Worm (Caenorhabditis elegans): ENCODE data around the gene syx-4.
A peak's percentile ranks its signal among the peaks of the same experiment; 100 is the strongest.

syx-4 gene

DNA sequence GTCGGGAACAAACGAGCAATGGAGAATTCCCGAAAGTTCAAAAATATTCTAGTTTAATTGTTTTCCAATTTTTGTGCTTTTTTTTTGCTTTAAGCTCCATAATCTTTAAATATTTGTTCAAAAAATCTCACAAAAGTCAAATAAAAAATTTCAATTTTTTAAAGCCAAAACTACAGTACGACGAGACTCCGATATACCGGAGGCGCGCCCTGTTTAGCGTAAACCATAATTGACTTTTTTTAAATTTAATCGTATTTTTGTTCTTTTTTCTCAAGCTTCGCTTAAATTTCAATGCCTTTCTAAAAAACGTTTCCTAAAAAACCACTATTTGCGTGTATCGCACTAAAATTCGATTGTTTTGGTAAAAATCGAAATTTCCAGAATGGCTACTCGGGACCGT, at the start of gene syx-4:
Gene syx-4, plus strand, starts transcription at position 382 of the 400 bp plus-strand sequence.
- no peak for TF ChIP-seq W03F9.2 (tag; optimal IDR thresholded peaks at IDR 0.05)
- no peak for TF ChIP-seq dao-5 (tag; optimal IDR thresholded peaks at IDR 0.05)
- TF ChIP-seq him-1 (tag; optimal IDR thresholded peaks at IDR 0.05), result no peak

DNA sequence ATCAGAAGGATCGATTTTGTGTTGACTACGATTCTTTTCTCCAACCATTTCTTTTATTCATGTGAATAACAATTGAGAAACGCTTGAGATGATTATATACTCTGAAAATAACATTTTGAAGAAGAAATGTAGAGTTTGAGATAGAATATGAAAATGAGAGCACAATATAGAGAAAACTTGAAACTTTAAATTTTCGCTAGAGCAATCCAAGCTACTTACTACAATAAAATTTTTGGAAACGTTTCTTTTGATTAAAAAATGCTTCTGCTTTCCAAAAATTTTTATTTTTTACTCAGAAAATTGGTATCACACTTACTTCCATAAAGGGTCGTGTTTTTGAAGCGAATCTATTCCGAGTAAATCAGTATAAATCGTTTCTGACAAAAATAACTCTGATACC, 36.1 kb upstream of the syx-4 start, which contains the start of gene M116.5:
Gene M116.5, minus strand, starts transcription at position 101 of the 400 bp plus-strand sequence.
- no peak for TF ChIP-seq him-1 (tag; optimal IDR thresholded peaks at IDR 0.05)
- no peak for TF ChIP-seq dao-5 (tag; optimal IDR thresholded peaks at IDR 0.05)
- no peak for TF ChIP-seq W03F9.2 (tag; optimal IDR thresholded peaks at IDR 0.05)

DNA sequence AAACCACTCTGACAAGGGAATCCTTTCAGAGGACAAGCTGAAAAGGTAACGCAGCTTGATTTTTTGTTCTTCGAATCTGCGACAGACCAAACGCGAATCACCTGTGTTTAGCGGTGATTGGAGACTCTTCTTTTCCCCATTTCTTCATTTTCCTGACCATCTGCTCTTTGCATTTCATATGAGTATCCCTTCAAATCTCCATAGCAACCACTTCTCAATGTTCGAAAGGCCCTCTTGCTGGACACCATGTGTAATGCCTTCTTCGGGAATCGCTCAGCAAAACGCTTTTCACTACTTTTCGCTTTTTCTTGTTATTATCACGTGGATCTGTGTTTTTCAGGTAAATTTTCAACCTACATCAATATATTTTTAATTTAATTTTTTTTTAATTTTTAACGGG, 30.5 kb upstream of the syx-4 start, which contains the start of the genes T26A8.3 and tmem-231:
Gene T26A8.3, minus strand, starts transcription at position 101 of the 400 bp plus-strand sequence.
Gene tmem-231, plus strand, starts transcription at position 249 of the 400 bp plus-strand sequence.
- no peak for TF ChIP-seq him-1 (tag; optimal IDR thresholded peaks at IDR 0.05)
- no peak for TF ChIP-seq dao-5 (tag; optimal IDR thresholded peaks at IDR 0.05)

DNA sequence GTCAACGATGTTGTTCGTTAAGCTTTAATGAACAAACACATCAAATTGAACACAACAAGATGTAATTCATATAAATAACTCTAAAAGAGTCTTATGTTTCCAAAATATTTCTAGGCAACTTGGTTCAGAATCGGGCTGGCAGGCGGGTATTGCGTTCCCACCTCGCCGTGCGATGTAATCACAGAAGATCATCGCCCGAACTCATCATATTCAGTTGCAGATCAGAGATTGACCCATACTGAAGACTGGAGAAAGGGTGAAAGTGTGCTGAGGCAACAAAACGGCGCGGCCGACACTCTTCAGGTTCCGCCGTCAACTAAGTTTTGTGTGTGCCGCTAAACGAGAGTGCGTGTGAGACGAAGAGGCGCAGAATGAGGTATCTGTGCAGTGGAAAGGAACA, 28.6 kb upstream of the syx-4 start:
- TF ChIP-seq dao-5 (tag; optimal IDR thresholded peaks at IDR 0.05) (no peak), W03F9.2 (tag; optimal IDR thresholded peaks at IDR 0.05) (peak; percentile 79), him-1 (tag; optimal IDR thresholded peaks at IDR 0.05) (peak; percentile 89)

DNA sequence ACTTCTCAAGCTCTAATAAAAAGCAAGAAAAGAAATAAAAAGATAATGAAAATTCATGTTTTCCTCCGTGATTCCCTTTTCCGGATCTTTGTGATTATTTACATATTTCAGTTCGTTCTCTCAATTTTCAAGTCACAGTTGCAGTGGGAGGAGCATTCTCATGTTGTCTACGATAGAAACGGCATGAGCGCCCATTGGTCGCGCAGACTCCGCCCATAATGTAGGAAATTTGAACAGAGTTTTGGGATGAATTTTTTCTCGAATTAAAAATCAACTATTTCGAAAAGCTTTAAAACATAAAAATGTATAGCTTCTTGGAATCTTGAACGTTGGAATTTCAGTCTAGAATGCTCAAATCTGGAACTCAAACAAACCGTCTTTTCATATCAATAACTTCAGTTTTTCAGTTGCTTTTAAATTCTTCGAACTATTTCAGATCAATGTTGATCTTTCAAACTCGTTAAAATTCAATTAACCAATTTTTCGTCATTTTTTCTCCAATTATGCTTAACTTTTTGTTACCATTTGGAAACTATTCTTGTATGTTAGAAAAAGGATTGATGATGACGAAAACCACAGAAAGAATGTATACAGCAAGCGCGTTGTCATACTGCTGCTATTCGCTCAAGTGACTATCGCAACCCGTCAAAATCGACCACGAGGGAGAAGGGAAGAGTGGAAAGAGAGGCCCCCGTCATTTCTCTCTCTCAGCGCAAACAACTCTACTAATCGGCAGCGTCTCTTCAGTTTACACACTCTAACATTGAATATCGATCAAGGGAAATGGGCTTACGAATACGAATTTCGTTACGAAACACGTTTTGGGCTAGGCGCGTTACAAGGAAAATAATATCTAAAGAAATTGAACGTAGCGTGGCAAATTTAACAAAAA, 25.3 kb upstream of the syx-4 start:
- TF ChIP-seq W03F9.2 (tag; optimal IDR thresholded peaks at IDR 0.05) (peak; percentile 3), dao-5 (tag; optimal IDR thresholded peaks at IDR 0.05) (no peak), him-1 (tag; optimal IDR thresholded peaks at IDR 0.05) (peak; percentile 33)

DNA sequence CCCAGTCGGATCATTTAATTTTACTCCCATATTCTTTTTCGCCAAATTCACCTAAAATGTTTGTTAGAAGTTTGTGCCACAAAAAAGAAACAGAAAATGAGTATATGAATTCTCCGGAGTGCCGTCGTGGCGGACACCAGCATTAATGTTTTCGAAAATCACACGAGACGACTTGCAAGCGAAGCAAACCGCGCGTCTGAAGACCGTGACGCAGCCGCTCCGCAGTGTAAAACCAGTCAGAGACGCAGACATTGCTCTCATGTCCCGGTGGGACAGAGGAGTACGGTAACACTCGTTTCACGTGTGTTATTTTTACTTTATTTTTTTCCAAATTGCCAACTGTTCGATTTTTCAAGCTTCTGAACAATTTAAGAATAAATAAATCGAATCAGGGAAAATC, 24.4 kb upstream of the syx-4 start, which contains the start of the genes T26A8.4 and pdtf-1:
Gene T26A8.4, minus strand, starts transcription at position 185 of the 400 bp plus-strand sequence.
Gene pdtf-1, plus strand, starts transcription at position 330 of the 400 bp plus-strand sequence.
- TF ChIP-seq W03F9.2 (tag; optimal IDR thresholded peaks at IDR 0.05) (peak; percentile 87), him-1 (tag; optimal IDR thresholded peaks at IDR 0.05) (peak; percentile 42), dao-5 (tag; optimal IDR thresholded peaks at IDR 0.05) (no peak)

DNA sequence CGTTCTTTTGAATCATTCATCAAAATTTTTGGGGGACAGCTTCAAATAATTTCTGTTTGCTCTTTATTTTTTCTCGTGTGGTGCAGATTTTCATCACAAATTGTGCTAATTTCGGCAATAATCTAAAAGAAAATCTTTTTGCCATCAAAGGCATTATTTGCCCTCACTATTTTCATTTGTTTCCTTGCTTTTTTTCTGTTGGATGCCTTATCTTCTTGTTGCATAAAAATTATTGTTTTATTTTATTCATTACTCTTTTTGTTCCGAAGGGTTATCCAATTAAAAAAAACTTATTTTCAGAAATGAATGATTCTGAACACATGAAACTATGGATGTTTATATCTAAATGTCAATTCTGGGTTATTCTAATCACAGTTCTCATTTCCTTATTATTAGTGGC, 10.2 kb upstream of the syx-4 start, which contains the start of gene T01B11.1:
Gene T01B11.1, plus strand, starts transcription at position 301 of the 400 bp plus-strand sequence.
- no peak for TF ChIP-seq dao-5 (tag; optimal IDR thresholded peaks at IDR 0.05)
- no peak for TF ChIP-seq W03F9.2 (tag; optimal IDR thresholded peaks at IDR 0.05)
- TF ChIP-seq him-1 (tag; optimal IDR thresholded peaks at IDR 0.05), result no peak

DNA sequence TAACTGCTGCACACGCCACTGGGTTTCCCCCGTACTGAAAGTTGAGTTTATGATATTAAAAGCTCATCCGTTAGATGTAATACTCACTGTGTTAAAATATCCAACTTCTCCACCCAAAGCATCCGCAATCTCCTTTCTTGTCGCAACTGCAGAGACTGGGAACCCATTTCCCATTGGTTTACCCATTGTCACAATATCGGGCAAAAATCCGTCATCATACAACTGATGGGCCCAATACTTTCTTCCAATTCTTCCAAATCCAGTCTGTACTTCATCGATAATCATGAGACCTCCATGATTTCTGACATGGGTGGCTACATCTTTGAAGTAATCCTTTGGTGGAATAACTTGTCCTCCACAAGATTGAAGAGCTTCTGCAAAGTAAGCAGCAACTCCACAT, 7.2 kb upstream of the syx-4 start:
- TF ChIP-seq him-1 (tag; optimal IDR thresholded peaks at IDR 0.05), result no peak
- TF ChIP-seq W03F9.2 (tag; optimal IDR thresholded peaks at IDR 0.05), result no peak
- TF ChIP-seq dao-5 (tag; optimal IDR thresholded peaks at IDR 0.05), result no peak

DNA sequence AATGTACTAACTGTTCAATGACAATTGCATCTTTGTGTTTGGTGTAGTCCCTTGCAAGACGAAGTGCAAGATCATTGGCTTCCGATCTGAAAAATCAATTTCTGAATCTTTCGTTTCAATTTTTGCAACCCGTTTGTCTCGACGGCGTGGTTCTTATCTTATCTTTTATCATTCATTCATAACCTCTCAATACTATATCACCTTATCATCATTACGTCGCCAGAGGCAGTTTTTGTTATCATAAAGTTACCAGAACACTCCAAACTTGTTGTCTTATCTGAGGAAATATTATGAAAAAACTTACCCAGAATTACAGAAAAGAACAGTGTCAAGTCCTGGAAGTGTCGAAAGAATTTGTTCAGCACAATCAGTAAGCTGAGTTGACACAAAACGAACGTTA, 6.5 kb upstream of the syx-4 start:
- TF ChIP-seq him-1 (tag; optimal IDR thresholded peaks at IDR 0.05) (no peak), W03F9.2 (tag; optimal IDR thresholded peaks at IDR 0.05) (no peak), dao-5 (tag; optimal IDR thresholded peaks at IDR 0.05) (no peak)

DNA sequence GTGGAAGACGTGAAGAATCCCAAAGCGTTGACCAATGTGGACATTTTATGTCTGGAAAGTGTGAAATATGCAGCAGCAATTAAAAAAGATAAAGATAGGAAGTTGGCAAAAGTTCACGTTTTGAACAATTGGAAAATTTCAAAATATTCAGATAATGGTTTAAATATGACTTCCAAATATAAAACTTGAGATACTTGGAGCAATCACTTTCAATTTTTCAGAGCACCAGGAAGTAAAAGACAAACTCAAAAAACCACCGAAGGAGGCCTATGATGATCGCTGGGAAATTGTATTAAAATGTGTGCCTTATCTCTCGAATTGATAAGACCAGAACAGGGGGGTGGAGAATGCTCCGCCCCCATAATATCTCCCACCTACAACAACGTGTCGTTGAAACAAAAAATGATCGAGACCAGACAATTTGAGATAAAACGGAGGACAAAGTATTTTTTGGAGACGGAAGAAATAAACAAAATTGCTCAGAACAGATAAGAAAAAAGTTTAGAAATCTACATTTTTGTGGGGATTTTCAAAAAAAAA, 5.3 kb upstream of the syx-4 start, which contains the start of gene eppl-1:
Gene eppl-1, minus strand, starts transcription at position 51 of the 540 bp plus-strand sequence.
- TF ChIP-seq him-1 (tag; optimal IDR thresholded peaks at IDR 0.05) (no peak), W03F9.2 (tag; optimal IDR thresholded peaks at IDR 0.05) (no peak), dao-5 (tag; optimal IDR thresholded peaks at IDR 0.05) (no peak)

DNA sequence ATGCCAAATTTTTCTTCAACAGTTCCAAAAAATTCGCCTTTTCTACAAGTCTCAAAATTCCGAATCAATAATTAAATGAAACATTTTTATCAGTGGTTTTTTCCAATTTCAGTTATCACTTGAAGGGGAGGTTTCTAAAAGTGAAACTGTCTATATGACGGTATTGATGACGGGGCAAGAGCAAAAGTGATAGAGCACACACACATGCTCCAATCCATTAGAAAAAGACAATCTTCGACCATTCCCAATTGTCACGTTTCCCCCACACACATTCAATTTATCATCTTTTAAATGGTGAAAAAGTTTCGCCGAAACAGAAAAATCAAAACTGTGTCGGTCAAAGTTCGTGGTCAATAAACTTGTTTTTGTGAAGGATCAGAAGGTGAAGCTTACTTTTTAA, 3.9 kb upstream of the syx-4 start:
- TF ChIP-seq W03F9.2 (tag; optimal IDR thresholded peaks at IDR 0.05) (no peak), him-1 (tag; optimal IDR thresholded peaks at IDR 0.05) (no peak), dao-5 (tag; optimal IDR thresholded peaks at IDR 0.05) (no peak)

DNA sequence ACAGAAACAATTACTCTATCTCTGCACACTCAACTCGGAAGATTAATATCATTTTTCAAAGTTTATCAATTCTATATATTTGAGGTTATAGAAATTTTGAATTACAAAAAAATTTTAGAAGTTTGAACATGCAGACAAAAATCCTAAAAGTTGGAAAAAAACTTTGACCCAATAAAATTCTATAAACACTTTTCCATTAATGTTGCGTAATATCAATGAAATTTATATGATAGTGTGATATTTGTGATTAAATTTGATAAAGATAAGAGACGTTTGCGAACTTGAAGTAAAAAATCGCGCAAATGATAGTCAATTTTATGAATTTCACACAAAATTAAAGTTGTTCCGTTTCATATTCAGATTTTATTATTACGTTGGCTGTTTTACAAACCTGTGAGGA, 3.0 kb upstream of the syx-4 start:
- TF ChIP-seq him-1 (tag; optimal IDR thresholded peaks at IDR 0.05), result no peak
- TF ChIP-seq dao-5 (tag; optimal IDR thresholded peaks at IDR 0.05), result no peak
- no peak for TF ChIP-seq W03F9.2 (tag; optimal IDR thresholded peaks at IDR 0.05)

DNA sequence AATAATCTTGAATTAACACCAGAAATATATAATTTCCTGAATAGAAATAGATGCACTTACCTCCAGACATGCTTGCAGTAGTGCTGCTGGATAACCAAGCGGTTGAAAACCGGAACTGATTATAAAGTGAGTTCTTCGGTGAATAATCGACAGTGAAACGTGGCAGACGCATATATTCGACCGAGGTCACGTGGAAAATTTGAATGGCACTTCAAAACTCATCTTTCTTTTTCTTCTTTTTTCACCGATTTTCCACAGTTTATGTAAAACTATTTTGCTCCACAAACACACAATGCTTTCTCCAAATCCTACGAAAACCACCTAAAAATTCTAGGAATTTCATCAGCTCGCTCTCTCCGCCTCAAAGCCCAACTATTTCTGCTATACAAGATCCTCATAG, 3.1 kb downstream of the syx-4 start, which contains the start of gene ant-1.4:
Gene ant-1.4, minus strand, starts transcription at position 101 of the 400 bp plus-strand sequence.
- no peak for TF ChIP-seq W03F9.2 (tag; optimal IDR thresholded peaks at IDR 0.05)
- no peak for TF ChIP-seq him-1 (tag; optimal IDR thresholded peaks at IDR 0.05)
- TF ChIP-seq dao-5 (tag; optimal IDR thresholded peaks at IDR 0.05), result no peak

DNA sequence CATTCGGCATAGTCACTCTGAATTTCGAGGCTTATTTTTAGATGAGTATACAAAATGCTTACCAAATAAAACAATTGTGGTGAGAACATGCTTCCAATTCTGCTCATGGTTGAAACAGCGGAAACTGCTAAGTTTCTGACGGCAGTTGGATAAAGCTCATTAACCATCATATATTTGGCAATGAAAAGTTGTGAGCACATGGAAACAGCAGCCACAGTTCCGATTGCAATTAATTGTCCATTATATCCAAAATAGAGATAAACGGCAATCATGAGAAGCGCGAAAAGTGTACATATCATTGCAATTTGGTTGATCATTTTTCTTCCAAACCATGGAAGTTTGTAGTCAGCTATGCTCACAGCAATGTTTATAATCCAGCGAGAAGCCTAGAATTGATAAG, 4.1 kb downstream of the syx-4 start:
- TF ChIP-seq dao-5 (tag; optimal IDR thresholded peaks at IDR 0.05), result no peak
- TF ChIP-seq W03F9.2 (tag; optimal IDR thresholded peaks at IDR 0.05), result no peak
- no peak for TF ChIP-seq him-1 (tag; optimal IDR thresholded peaks at IDR 0.05)
